Worm (Caenorhabditis elegans) whole organism, L3 larva: Measurements from ENCODE around the gene fbxa-131.

Experiments used
- aly-2 ChIP-seq: fragments of 150-350 bp; optimal IDR thresholded peaks from 2 replicates; lab custom pipeline; 2014; ENCODE audit warnings: missing biosample characterization, missing genetic modification characterization
- elt-1 ChIP-seq: fragments of 150-350 bp; optimal IDR thresholded peaks from 2 replicates; lab custom pipeline; 2014; ENCODE audit warnings: missing biosample characterization, missing genetic modification characterization
- elt-2 ChIP-seq: sonication (generic microtip); optimal IDR thresholded peaks from 2 replicates; lab custom pipeline; 2016; ENCODE audit warnings: missing genetic modification reagents, mild to moderate bottlenecking, missing genetic modification characterization, missing compliant biosample characterization
- lin-39 ChIP-seq: fragments of 150-350 bp; optimal IDR thresholded peaks from 2 replicates; lab custom pipeline; 2018; ENCODE audit warnings: missing biosample characterization, missing genetic modification reagents, missing genetic modification characterization
- lsy-12 ChIP-seq: sonication (generic microtip); optimal IDR thresholded peaks from 2 replicates; lab custom pipeline; 2016; ENCODE audit warnings: mild to moderate bottlenecking, missing genetic modification characterization, missing compliant biosample characterization
- nhr-43 ChIP-seq: sonication (generic microtip); optimal IDR thresholded peaks from 2 replicates; lab custom pipeline; 2016; ENCODE audit warnings: mild to moderate bottlenecking, missing genetic modification characterization, missing compliant biosample characterization; ENCODE audit not compliant: poor library complexity, severe bottlenecking
- nhr-77 ChIP-seq: fragments of 150-350 bp; optimal IDR thresholded peaks from 2 replicates; lab custom pipeline; 2014; ENCODE audit warnings: missing biosample characterization, missing genetic modification characterization
- pha-4 ChIP-seq: fragments of 150-350 bp; optimal IDR thresholded peaks from 2 replicates; lab custom pipeline; 2014; ENCODE audit warnings: missing biosample characterization, missing genetic modification reagents, missing genetic modification characterization
- pqm-1 ChIP-seq: fragments of 150-350 bp; optimal IDR thresholded peaks from 2 replicates; lab custom pipeline; 2017; ENCODE audit warnings: missing biosample characterization, missing genetic modification characterization, inconsistent platforms
- zag-1 ChIP-seq: fragments of 150-350 bp; optimal IDR thresholded peaks from 2 replicates; lab custom pipeline; 2014; ENCODE audit warnings: missing biosample characterization, missing genetic modification characterization
- ztf-4 ChIP-seq: fragments of 150-350 bp; optimal IDR thresholded peaks from 2 replicates; lab custom pipeline; 2014; ENCODE audit warnings: missing biosample characterization, missing genetic modification characterization

fbxa-131 gene

ce11 chrV:19783829-19784228, 45.6 kb downstream of the fbxa-131 start, which contains the start of gene srt-45:
Gene srt-45 (plus strand): TSS chrV:19784129.
- TF ChIP-seq pha-4 (tag; lab: Kevin White, UChicago) (no peak), nhr-77 (tag; lab: Kevin White, UChicago) (no peak), ztf-4 (tag; lab: Kevin White, UChicago) (no peak)

DNA sequence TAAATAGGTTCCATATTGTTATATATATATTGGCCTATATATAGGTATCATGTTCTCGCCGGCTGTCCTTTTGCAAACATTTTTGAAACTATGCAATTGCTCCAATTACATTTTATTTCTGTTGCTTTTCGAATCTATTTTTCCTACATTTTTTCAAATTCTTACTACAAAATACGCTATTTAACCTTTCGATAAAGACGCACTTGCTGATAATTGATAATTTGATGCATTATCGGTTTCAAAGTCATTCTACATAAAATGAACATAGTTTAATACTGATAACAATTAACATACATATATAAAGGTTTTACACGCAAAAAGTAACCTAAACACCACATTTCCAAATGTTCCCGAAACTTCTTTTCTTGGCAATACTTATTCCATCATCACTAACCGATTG, 50.1 kb downstream of the fbxa-131 start, which contains the start of gene clec-258:
TSS of gene clec-258 (plus strand) at position 81 of the 400 bp plus-strand sequence.
- no peak for TF ChIP-seq aly-2 (tag; lab: Kevin White, UChicago)
- TF ChIP-seq zag-1 (tag; lab: Kevin White, UChicago): no peak
- TF ChIP-seq nhr-43: no peak
- peak; percentile 50 for TF ChIP-seq elt-2 (tag; lab: Kevin White, UChicago)
- TF ChIP-seq elt-1 (tag; lab: Kevin White, UChicago): no peak
- TF ChIP-seq pqm-1 (tag; lab: Kevin White, UChicago): peak; percentile 51
- no peak for TF ChIP-seq lin-39 (tag; lab: Kevin White, UChicago)
- TF ChIP-seq lsy-12 (tag; lab: Kevin White, UChicago): no peak
